Fruit fly (Drosophila melanogaster) whole organism, wandering third instar larva: ENCODE results near the gene CG34296.

Experiments used
- Abd-B ChIP-seq: fragments of >200 bp; optimal IDR thresholded peaks from 2 replicates; lab custom pipeline; 2017; ENCODE audit warnings: missing biosample characterization, missing genetic modification characterization
- CG32264 ChIP-seq: fragments of 200-800 bp; sonication (Bioruptor generic); optimal IDR thresholded peaks from 2 replicates; lab custom pipeline; 2016; ENCODE audit warnings: missing biosample characterization, missing genetic modification characterization
- CG9705 ChIP-seq: fragments of 200-800 bp; sonication (Bioruptor generic); optimal IDR thresholded peaks from 2 replicates; lab custom pipeline; 2018; ENCODE audit warnings: missing biosample characterization, mild to moderate bottlenecking, missing genetic modification characterization
- Dif ChIP-seq: fragments of 200-275, 200-300 bp; sonication (Bioruptor generic); optimal IDR thresholded peaks from 2 replicates; lab custom pipeline; 2018; ENCODE audit warnings: missing biosample characterization, missing genetic modification characterization; ENCODE audit not compliant: partially characterized antibody
- HLH106 ChIP-seq: fragments of 200-800 bp; optimal IDR thresholded peaks from 3 replicates; lab custom pipeline; 2019; ENCODE audit warnings: missing biosample characterization, mild to moderate bottlenecking, missing genetic modification characterization, moderate library complexity
- OdsH ChIP-seq: fragments of 200-800 bp; sonication (Bioruptor generic); optimal IDR thresholded peaks from 2 replicates; lab custom pipeline; 2016; ENCODE audit warnings: missing biosample characterization, mild to moderate bottlenecking, missing genetic modification characterization
- br ChIP-seq: fragments of 200-800 bp; sonication (Bioruptor generic); optimal IDR thresholded peaks from 2 replicates; lab custom pipeline; 2016; ENCODE audit warnings: missing biosample characterization, missing genetic modification characterization
- brk ChIP-seq: fragments of 200-800 bp; sonication (Bioruptor generic); optimal IDR thresholded peaks from 2 replicates; lab custom pipeline; 2016; ENCODE audit warnings: missing biosample characterization, mild to moderate bottlenecking, missing genetic modification characterization
- h ChIP-seq: fragments of 200-800 bp; sonication (Bioruptor generic); optimal IDR thresholded peaks from 3 replicates; lab custom pipeline; 2016; ENCODE audit warnings: missing biosample characterization, mild to moderate bottlenecking, missing genetic modification characterization
- lola ChIP-seq: fragments of >200 bp; optimal IDR thresholded peaks from 2 replicates; lab custom pipeline; 2017; ENCODE audit warnings: missing biosample characterization, missing genetic modification characterization
- pan ChIP-seq: fragments of >200 bp; optimal IDR thresholded peaks from 2 replicates; lab custom pipeline; 2017
- tai ChIP-seq: sonication (Bioruptor generic); optimal IDR thresholded peaks from 2 replicates; lab custom pipeline; 2016; ENCODE audit warnings: missing biosample characterization, missing genetic modification characterization

dm6 chr3R:29757226-29757625 lies 34.9 kb downstream of the CG34296 start:
- TF ChIP-seq lola (GFP tag; lab: Kevin White, UChicago) (no peak), CG9705 (GFP tag; lab: Kevin White, UChicago) (no peak), Dif (no peak), h (GFP tag; lab: Kevin White, UChicago) (no peak), Abd-B (GFP tag; lab: Kevin White, UChicago) (no peak), pan (lab: Kevin White, UChicago) (no peak), tai (no peak), CG32264 (GFP tag; lab: Kevin White, UChicago) (no peak), HLH106 (tag; lab: Kevin White, UChicago) (no peak), OdsH (no peak), brk (GFP tag; lab: Kevin White, UChicago) (no peak), br (no peak)
